Worm (Caenorhabditis elegans): ENCODE results near the gene cft-1.

ce11 chrV:5511720-5512119, 26.9 kb upstream of the cft-1 start:
- TF ChIP-seq elt-1 (tag; optimal IDR thresholded peaks at IDR 0.05) (no peak), ama-1 (optimal IDR thresholded peaks at IDR 0.05) (no peak), crh-2 (tag; optimal IDR thresholded peaks at IDR 0.05) (peak; percentile 8)

Measured in whole organism, L2 larva.